Worm (Caenorhabditis elegans) whole organism, L4/young adult: ENCODE results near the gene ZK813.1.

Experiments used
- W03F9.2 ChIP-seq: fragments of 150-350 bp; optimal IDR thresholded peaks from 2 replicates; lab custom pipeline; 2014; ENCODE audit warnings: missing biosample characterization, missing genetic modification characterization
- dao-5 ChIP-seq: sonication (generic microtip); optimal IDR thresholded peaks from 2 replicates; lab custom pipeline; 2016; ENCODE audit warnings: missing genotype, missing genetic modification characterization, moderate library complexity, missing compliant biosample characterization
- him-1 ChIP-seq: sonication (generic microtip); optimal IDR thresholded peaks from 2 replicates; lab custom pipeline; 2016; ENCODE audit warnings: missing genotype, missing genetic modification reagents, missing genetic modification characterization, missing compliant biosample characterization

DNA sequence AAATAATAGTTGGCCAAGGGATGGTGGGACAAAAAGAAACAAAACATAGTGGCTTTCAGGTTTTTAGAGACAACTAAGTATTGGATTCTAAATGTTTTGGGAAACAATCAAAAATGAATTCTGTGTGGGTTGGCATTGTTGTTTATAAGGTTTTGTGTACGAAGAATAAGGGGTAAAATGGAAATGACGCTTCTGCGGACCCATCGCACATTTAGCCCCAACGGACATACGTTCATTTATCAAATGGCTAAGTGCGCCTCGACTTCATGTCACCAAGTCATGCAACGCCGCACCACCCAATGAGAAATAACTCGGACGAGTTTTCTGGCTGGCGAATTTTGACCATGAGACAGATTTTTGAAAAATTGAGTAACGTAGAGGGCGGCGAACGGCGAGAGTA lies 24.2 kb downstream of the ZK813.1 start:
- no peak for TF ChIP-seq him-1 (tag; lab: Kevin White, UChicago)
- no peak for TF ChIP-seq dao-5 (tag; lab: Kevin White, UChicago)
- TF ChIP-seq W03F9.2 (tag; lab: Kevin White, UChicago), result no peak
